Worm (Caenorhabditis elegans): ENCODE measurements around the gene tdo-2.

tdo-2 gene

ce11 chrIII:5915926-5916325, 3.8 kb downstream of the tdo-2 start:
- TF ChIP-seq nhr-11 (tag; optimal IDR thresholded peaks at IDR 0.05) (no peak), lin-35 (GFP tag; optimal IDR thresholded peaks at IDR 0.05) (peak in 1 of 2 experiments; percentile 31), unc-62 (GFP tag; optimal IDR thresholded peaks at IDR 0.05) (no peak), vab-15 (tag; optimal IDR thresholded peaks at IDR 0.05) (no peak), blmp-1 (tag; optimal IDR thresholded peaks at IDR 0.05) (no peak), efl-1 (optimal IDR thresholded peaks at IDR 0.05) (no peak), efl-1 (GFP tag; optimal IDR thresholded peaks at IDR 0.05 in 1 of 2) (peak in 1 of 2 experiments; percentile 55), snpc-4 (tag; optimal IDR thresholded peaks at IDR 0.05) (no peak), elt-2 (tag; optimal IDR thresholded peaks at IDR 0.05) (peak; percentile 34)

ce11 chrIII:5914717-5915116, 5.0 kb downstream of the tdo-2 start:
- no peak for TF ChIP-seq lin-39 (tag; optimal IDR thresholded peaks at IDR 0.05)
- peak; percentile 14 for TF ChIP-seq elt-2 (tag; optimal IDR thresholded peaks at IDR 0.05)

ce11 chrIII:5908408-5908807, 11.3 kb downstream of the tdo-2 start, which contains the start of gene C28H8.3:
TSS of gene C28H8.3 (plus strand) at chrIII:5908700.
- TF ChIP-seq mep-1 (tag; optimal IDR thresholded peaks at IDR 0.05) (no peak), vab-15 (tag; optimal IDR thresholded peaks at IDR 0.05) (no peak), nhr-84 (tag; optimal IDR thresholded peaks at IDR 0.05) (no peak), nhr-237 (tag; optimal IDR thresholded peaks at IDR 0.05) (no peak), grh-1 (GFP tag; IDR thresholded peaks at IDR 0.05) (no peak), hpl-2 (GFP tag; optimal IDR thresholded peaks at IDR 0.05) (no peak), Y116A8C.19 (tag; optimal IDR thresholded peaks at IDR 0.05; ENCODE audit: borderline replicate concordance) (no peak), blmp-1 (tag; optimal IDR thresholded peaks at IDR 0.05) (no peak), sup-37 (GFP tag; optimal IDR thresholded peaks at IDR 0.05) (no peak), unc-86 (tag; optimal IDR thresholded peaks at IDR 0.05) (no peak), nhr-76 (tag; optimal IDR thresholded peaks at IDR 0.05) (no peak), egl-27 (tag; optimal IDR thresholded peaks at IDR 0.05) (no peak), nhr-20 (tag; optimal IDR thresholded peaks at IDR 0.05) (no peak), mef-2 (tag; optimal IDR thresholded peaks at IDR 0.05) (no peak), lin-13 (GFP tag; optimal IDR thresholded peaks at IDR 0.05) (no peak), nhr-19 (GFP tag; conservative IDR thresholded peaks at IDR 0.05) (no peak), C04F5.9 (tag; optimal IDR thresholded peaks at IDR 0.05) (no peak), unc-98 (GFP tag; IDR thresholded peaks at IDR 0.05) (no peak), lin-39 (tag; optimal IDR thresholded peaks at IDR 0.05) (no peak), sox-4 (tag; optimal IDR thresholded peaks at IDR 0.05) (no peak)

ce11 chrIII:5906749-5907148, 13.0 kb downstream of the tdo-2 start, which contains the start of gene erd-2.2:
TSS of gene erd-2.2 (plus strand) at chrIII:5907049.
- TF ChIP-seq efl-1 (optimal IDR thresholded peaks at IDR 0.05) = no peak
- peak in 1 of 2 experiments; percentile 31 for TF ChIP-seq efl-1 (GFP tag; optimal IDR thresholded peaks at IDR 0.05 in 1 of 2)
- TF ChIP-seq nhr-19 (GFP tag; conservative IDR thresholded peaks at IDR 0.05) = no peak
- TF ChIP-seq pax-3 (tag; optimal IDR thresholded peaks at IDR 0.05) = no peak
- TF ChIP-seq blmp-1 (tag; optimal IDR thresholded peaks at IDR 0.05) = peak; percentile 30
- no peak for TF ChIP-seq aly-2 (tag; optimal IDR thresholded peaks at IDR 0.05)
- TF ChIP-seq nhr-85 (tag) = peak; percentile 43

ce11 chrIII:5906059-5906458, 13.7 kb downstream of the tdo-2 start, which contains the start of gene dpff-1:
TSS of gene dpff-1 (minus strand) at chrIII:5906346.
- no peak for TF ChIP-seq egl-13 (tag; optimal IDR thresholded peaks at IDR 0.05)
- TF ChIP-seq lin-14 (GFP tag; optimal IDR thresholded peaks at IDR 0.05) = peak; percentile 43
- TF ChIP-seq ceh-82 (tag; optimal IDR thresholded peaks at IDR 0.05) = no peak
- TF ChIP-seq skn-1 (tag; optimal IDR thresholded peaks at IDR 0.05) = no peak
- no peak for TF ChIP-seq unc-30 (tag; optimal IDR thresholded peaks at IDR 0.05)
- TF ChIP-seq rnt-1 (tag; optimal IDR thresholded peaks at IDR 0.05) = peak; percentile 50
- TF ChIP-seq mef-2 (tag; optimal IDR thresholded peaks at IDR 0.05) = no peak
- peak; percentile 38 for TF ChIP-seq nhr-71 (tag; optimal IDR thresholded peaks at IDR 0.05)
- TF ChIP-seq swsn-7 (tag; optimal IDR thresholded peaks at IDR 0.05) = no peak
- TF ChIP-seq lsy-2 (tag; optimal IDR thresholded peaks at IDR 0.05) = peak; percentile 22 to 42
- no peak for TF ChIP-seq C16A3.4 (tag; optimal IDR thresholded peaks at IDR 0.05)
- peak; percentile 25 to 52 (median 37) for TF ChIP-seq dpl-1 (GFP tag; optimal IDR thresholded peaks at IDR 0.05)
- TF ChIP-seq unc-130 (tag; optimal IDR thresholded peaks at IDR 0.05) = peak; percentile 11
- peak; percentile 36 to 54 for TF ChIP-seq lin-35 (GFP tag; optimal IDR thresholded peaks at IDR 0.05)
- TF ChIP-seq efl-1 (optimal IDR thresholded peaks at IDR 0.05) = peak; percentile 42 to 47
- peak; percentile 31 to 93 for TF ChIP-seq efl-1 (GFP tag; optimal IDR thresholded peaks at IDR 0.05 in 1 of 2)
- no peak for TF ChIP-seq ceh-8 (GFP tag; optimal IDR thresholded peaks at IDR 0.05)
- TF ChIP-seq nhr-47 (tag; optimal IDR thresholded peaks at IDR 0.05) = peak; percentile 7
- TF ChIP-seq alr-1 (tag; optimal IDR thresholded peaks at IDR 0.05; ENCODE audit: borderline replicate concordance) = no peak
- TF ChIP-seq snu-23 (GFP tag; optimal IDR thresholded peaks at IDR 0.05) = peak; percentile 35

Measured in whole organism, L1 larva.